Fruit fly (Drosophila melanogaster) whole organism, embryonic: Measurements from ENCODE around the gene CG5910.
A peak's percentile ranks its signal among the peaks of the same experiment; 100 is the strongest.

Source experiments
- Aef1 ChIP-seq: fragments of 200-800 bp; sonication (Bioruptor generic); IDR thresholded peaks from 3 replicates; pipeline ENCODE4 v1.3.6; 2022; ENCODE audit warnings: missing biosample characterization, missing genetic modification characterization
- CG10267 ChIP-seq: fragments of 200-800 bp; sonication (Bioruptor generic); optimal IDR thresholded peaks from 2 replicates; lab custom pipeline; 2018; ENCODE audit warnings: missing biosample characterization, mild to moderate bottlenecking, missing genetic modification characterization, moderate library complexity
- CG10543 ChIP-seq: fragments of 200-800 bp; sonication (Bioruptor generic); optimal IDR thresholded peaks from 3 replicates; lab custom pipeline; 2017; ENCODE audit warnings: missing biosample characterization, mild to moderate bottlenecking, missing genetic modification characterization, moderate library complexity
- CG10979 ChIP-seq: fragments of 200-800 bp; sonication (Bioruptor generic); optimal IDR thresholded peaks from 2 replicates; lab custom pipeline; 2018; ENCODE audit warnings: missing biosample characterization, mild to moderate bottlenecking, missing genetic modification characterization, moderate library complexity
- CG12219 ChIP-seq: fragments of 200-800 bp; sonication (Bioruptor generic); optimal IDR thresholded peaks from 3 replicates; lab custom pipeline; 2018; ENCODE audit warnings: missing biosample characterization, mild to moderate bottlenecking, missing genetic modification characterization
- CG15479 ChIP-seq: fragments of 200-800 bp; sonication (Bioruptor generic); optimal IDR thresholded peaks from 3 replicates; lab custom pipeline; 2019; ENCODE audit warnings: missing biosample characterization, mild to moderate bottlenecking, missing genetic modification characterization, moderate library complexity
- CG17328 ChIP-seq: fragments of 200-800 bp; sonication (Bioruptor generic); IDR thresholded peaks from 2 replicates; pipeline ENCODE4 v1.3.6; 2022; ENCODE audit warnings: missing biosample characterization, missing genetic modification characterization
- CG18764 ChIP-seq: fragments of 200-800 bp; sonication (Bioruptor generic); optimal IDR thresholded peaks from 3 replicates; lab custom pipeline; 2016; ENCODE audit warnings: missing biosample characterization, missing genetic modification characterization
- CG2116 ChIP-seq: fragments of 200-800 bp; sonication (Bioruptor generic); optimal IDR thresholded peaks from 3 replicates; lab custom pipeline; 2018; ENCODE audit warnings: missing biosample characterization, mild to moderate bottlenecking, missing genetic modification characterization
- CG30403 ChIP-seq: fragments of 200-800 bp; sonication (Bioruptor generic); optimal IDR thresholded peaks from 3 replicates; lab custom pipeline; 2016; ENCODE audit warnings: missing biosample characterization, missing genetic modification characterization
- CG32772 ChIP-seq: fragments of 200-800 bp; sonication (Bioruptor generic); IDR thresholded peaks from 2 replicates; pipeline ENCODE4 v1.3.6; 2022; ENCODE audit warnings: missing biosample characterization, missing genetic modification characterization
- CG3995 ChIP-seq: fragments of 200-800 bp; sonication (Bioruptor generic); optimal IDR thresholded peaks from 3 replicates; lab custom pipeline; 2016; ENCODE audit warnings: missing biosample characterization, missing genetic modification characterization
- CG4360 ChIP-seq: fragments of 200-800 bp; sonication (Bioruptor generic); IDR thresholded peaks from 2 replicates; pipeline ENCODE4 v1.3.6; 2022; ENCODE audit warnings: missing biosample characterization, missing genetic modification characterization
- CG4730 ChIP-seq: fragments of 200-800 bp; sonication (Bioruptor generic); IDR thresholded peaks from 2 replicates; pipeline ENCODE4 v1.3.6; 2022; ENCODE audit warnings: missing biosample characterization, missing genetic modification characterization
- CG6654 ChIP-seq: fragments of 200-800 bp; sonication (Bioruptor generic); optimal IDR thresholded peaks from 2 replicates; lab custom pipeline; 2017; ENCODE audit warnings: missing biosample characterization, mild to moderate bottlenecking, missing genetic modification characterization
- CG7271 ChIP-seq: fragments of 200-800 bp; sonication (Bioruptor generic); optimal IDR thresholded peaks from 2 replicates; lab custom pipeline; 2018; ENCODE audit warnings: missing biosample characterization, mild to moderate bottlenecking, missing genetic modification characterization, moderate library complexity
- CG7928 ChIP-seq: fragments of 200-800 bp; sonication (Bioruptor generic); optimal IDR thresholded peaks from 2 replicates; lab custom pipeline; 2017; ENCODE audit warnings: missing biosample characterization, mild to moderate bottlenecking, missing genetic modification characterization
- CG8388 ChIP-seq: fragments of 200-800 bp; sonication (Bioruptor generic); optimal IDR thresholded peaks from 2 replicates; lab custom pipeline; 2019; ENCODE audit warnings: missing biosample characterization, mild to moderate bottlenecking, missing genetic modification characterization, moderate library complexity
- CG9876 ChIP-seq: fragments of 200-800 bp; sonication (Bioruptor generic); optimal IDR thresholded peaks from 2 replicates; lab custom pipeline; 2016; ENCODE audit warnings: missing biosample characterization, missing genetic modification characterization
- CrebB ChIP-seq: fragments of 200-800 bp; sonication (Bioruptor generic); optimal IDR thresholded peaks from 3 replicates; lab custom pipeline; 2018; ENCODE audit warnings: missing biosample characterization, mild to moderate bottlenecking, missing genetic modification characterization
- Doc2 ChIP-seq: fragments of 200-800 bp; sonication (Bioruptor generic); IDR thresholded peaks from 2 replicates; pipeline ENCODE4 v1.3.6; 2022; ENCODE audit warnings: missing biosample characterization, missing genetic modification characterization
- GATAe ChIP-seq: fragments of 200-800 bp; sonication (Bioruptor generic); conservative IDR thresholded peaks from 2 replicates; pipeline ENCODE4 v1.3.6; 2022; ENCODE audit warnings: missing biosample characterization, missing genetic modification characterization
- H2.0 ChIP-seq: fragments of 200-800 bp; sonication (Bioruptor generic); IDR thresholded peaks from 2 replicates; pipeline ENCODE4 v1.3.6; 2022; ENCODE audit warnings: missing biosample characterization, missing genetic modification characterization
- HmgZ ChIP-seq: fragments of 200-800 bp; sonication (Bioruptor generic); optimal IDR thresholded peaks from 2 replicates; lab custom pipeline; 2018; ENCODE audit warnings: missing biosample characterization, mild to moderate bottlenecking, missing genetic modification characterization
- Hmr ChIP-seq: fragments of 200-800 bp; sonication (Bioruptor generic); optimal IDR thresholded peaks from 3 replicates; lab custom pipeline; 2017; ENCODE audit warnings: mild to moderate bottlenecking, missing biosample characterization, missing genetic modification reagents, missing genetic modification characterization
- Hr3 ChIP-seq: fragments of 200-800 bp; sonication (Bioruptor generic); optimal IDR thresholded peaks from 3 replicates; lab custom pipeline; 2016; ENCODE audit warnings: missing biosample characterization, missing genetic modification characterization
- Hr39 ChIP-seq: fragments of >200 bp; optimal IDR thresholded peaks from 2 replicates; lab custom pipeline; 2017
- Mrtf ChIP-seq: fragments of 200-800 bp; sonication (Bioruptor generic); IDR thresholded peaks from 3 replicates; pipeline ENCODE4 v1.3.6; 2022; ENCODE audit warnings: missing biosample characterization, missing genetic modification characterization
- NfI ChIP-seq: fragments of 200-800 bp; sonication (Bioruptor generic); optimal IDR thresholded peaks from 3 replicates; lab custom pipeline; 2018; ENCODE audit warnings: missing biosample characterization, mild to moderate bottlenecking, missing genetic modification characterization, moderate library complexity
- Six4 ChIP-seq: fragments of 200-800 bp; sonication (Bioruptor generic); optimal IDR thresholded peaks from 2 replicates; lab custom pipeline; 2016; ENCODE audit warnings: missing biosample characterization, missing genetic modification characterization
- Taf1 ChIP-seq: fragments of 200-800 bp; sonication (Bioruptor generic); IDR thresholded peaks from 2 replicates; pipeline ENCODE4 v1.3.6; 2022; ENCODE audit warnings: missing biosample characterization, missing genetic modification characterization
- Xrp1 ChIP-seq: fragments of 200-800 bp; sonication (Bioruptor generic); IDR thresholded peaks from 2 replicates; pipeline ENCODE4 v1.3.6; 2022; ENCODE audit warnings: missing biosample characterization, missing genetic modification characterization
- bigmax ChIP-seq: fragments of 200-800 bp; sonication (Bioruptor generic); optimal IDR thresholded peaks from 2 replicates; lab custom pipeline; 2018; ENCODE audit warnings: missing biosample characterization, mild to moderate bottlenecking, missing genetic modification characterization
- chn ChIP-seq: fragments of 200-800 bp; sonication (Bioruptor generic); optimal IDR thresholded peaks from 2 replicates; lab custom pipeline; 2016; ENCODE audit warnings: missing biosample characterization, missing genetic modification characterization
- crp ChIP-seq, 2 experiments: fragments of 200-800 bp; sonication (Bioruptor generic); optimal IDR thresholded peaks; 2 replicates in 1 of 2; 3 replicates in 1 of 2; lab custom pipeline; 2017; ENCODE audit warnings: missing biosample characterization in 2 of 2, missing genetic modification characterization in 2 of 2, mild to moderate bottlenecking in 1 of 2, moderate library complexity in 1 of 2
- dan ChIP-seq: fragments of 200-800 bp; sonication (Bioruptor generic); IDR thresholded peaks from 2 replicates; pipeline ENCODE4 v1.3.6; 2022; ENCODE audit warnings: missing biosample characterization, missing genetic modification characterization
- dysf ChIP-seq: fragments of 200-800 bp; sonication (Bioruptor generic); IDR thresholded peaks from 3 replicates; pipeline ENCODE4 v1.3.6; 2022; ENCODE audit warnings: missing biosample characterization, missing genetic modification characterization
- en ChIP-seq: fragments of 200-800 bp; sonication (Bioruptor generic); optimal IDR thresholded peaks from 2 replicates; lab custom pipeline; 2016; ENCODE audit warnings: missing biosample characterization, missing genetic modification characterization
- inv ChIP-seq: fragments of 200-800 bp; sonication (Bioruptor generic); IDR thresholded peaks from 2 replicates; pipeline ENCODE4 v1.3.6; 2022; ENCODE audit warnings: missing biosample characterization, missing genetic modification characterization; ENCODE audit not compliant: partially characterized antibody
- lbe ChIP-seq: fragments of 200-800 bp; sonication (Bioruptor generic); optimal IDR thresholded peaks from 2 replicates; lab custom pipeline; 2016; ENCODE audit warnings: missing biosample characterization, mild to moderate bottlenecking, missing genetic modification characterization
- lmd ChIP-seq: fragments of 200-800 bp; sonication (Bioruptor generic); IDR thresholded peaks from 2 replicates; pipeline ENCODE4 v1.3.6; 2022; ENCODE audit warnings: missing biosample characterization, missing genetic modification characterization
- odd ChIP-seq: fragments of 200-800 bp; sonication (Bioruptor generic); optimal IDR thresholded peaks from 2 replicates; lab custom pipeline; 2017; ENCODE audit warnings: missing biosample characterization, mild to moderate bottlenecking, missing genetic modification characterization
- otp ChIP-seq: fragments of 200-800 bp; sonication (Bioruptor generic); IDR thresholded peaks from 3 replicates; pipeline ENCODE4, ENCODE4 v1.3.6; 2022; ENCODE audit warnings: missing biosample characterization, missing genetic modification characterization
- pzg ChIP-seq: fragments of 200-800 bp; sonication (Bioruptor generic); optimal IDR thresholded peaks from 3 replicates; lab custom pipeline; 2018; ENCODE audit warnings: missing biosample characterization, mild to moderate bottlenecking, missing genetic modification characterization, moderate library complexity
- scrt ChIP-seq: fragments of 200-800 bp; sonication (Bioruptor generic); optimal IDR thresholded peaks from 2 replicates; lab custom pipeline; 2018; ENCODE audit warnings: missing biosample characterization, mild to moderate bottlenecking, missing genetic modification characterization, moderate library complexity
- sens ChIP-seq: fragments of 200-800 bp; sonication (Bioruptor generic); peaks from one replicate; lab custom pipeline; 2016; ENCODE audit warnings: missing biosample characterization, missing genetic modification characterization
- stwl ChIP-seq: fragments of 200-800 bp; sonication (Bioruptor generic); optimal IDR thresholded peaks from 3 replicates; lab custom pipeline; 2018; ENCODE audit warnings: missing biosample characterization, mild to moderate bottlenecking, missing genetic modification characterization, moderate library complexity
- trh ChIP-seq: fragments of 200-800 bp; sonication (Bioruptor generic); optimal IDR thresholded peaks from 2 replicates; lab custom pipeline; 2016; ENCODE audit warnings: missing biosample characterization, missing genetic modification characterization
- twi ChIP-seq: fragments of 200-800 bp; optimal IDR thresholded peaks from 2 replicates; lab custom pipeline; 2019; ENCODE audit warnings: missing biosample characterization, mild to moderate bottlenecking, missing genetic modification characterization, moderate library complexity
- vfl ChIP-seq: fragments of 200-800 bp; sonication (Bioruptor generic); optimal IDR thresholded peaks from 2 replicates; lab custom pipeline; 2016; ENCODE audit warnings: missing biosample characterization, missing genetic modification characterization

The CG5910 gene

DNA sequence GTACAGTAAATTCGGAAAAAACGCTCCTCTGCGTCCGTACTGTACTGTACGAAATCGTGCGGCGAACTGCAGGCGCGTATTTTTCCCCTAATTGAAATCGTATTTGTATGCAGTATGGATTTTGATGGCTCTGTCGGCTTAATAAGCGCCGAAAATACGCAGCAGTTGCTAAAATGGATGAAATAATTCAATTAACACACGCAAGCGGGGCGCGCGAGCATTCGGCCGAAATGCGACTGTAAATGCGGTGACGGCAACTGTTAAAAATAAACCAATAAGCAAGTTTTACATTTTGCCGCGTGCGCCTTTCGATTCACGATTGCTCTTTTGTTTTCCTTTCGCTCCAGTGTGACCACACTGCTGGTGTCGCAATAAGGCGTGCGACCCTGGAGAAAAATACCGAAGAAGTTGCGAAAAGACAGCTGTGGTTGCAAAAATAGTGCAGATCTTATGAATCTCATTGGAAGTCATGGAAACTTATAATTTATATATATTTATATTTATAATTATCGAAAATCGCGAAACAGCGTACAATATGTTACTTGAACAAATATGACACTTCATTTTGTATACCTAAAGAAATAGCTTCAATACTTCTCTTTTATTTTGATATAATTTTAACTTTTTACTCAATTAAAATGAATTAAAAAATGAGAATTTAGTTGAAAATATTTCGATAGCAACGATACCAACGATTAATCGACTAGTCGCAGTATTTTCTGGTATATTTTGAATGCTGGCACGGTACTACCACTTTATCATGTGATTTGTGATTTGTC lies 31.0 kb downstream of the CG5910 start, which contains the start of the genes CG32428 and CG5969 (continued):
- TF ChIP-seq Xrp1 (GFP tag; lab: Robert Waterston, UW) (peak; percentile 44; the same call in 1 of the 2 replicates), dysf (GFP tag; lab: Robert Waterston, UW) (peak; percentile 67), Doc2 (no peak), Six4 (GFP tag; lab: Kevin White, UChicago) (peak; percentile 29), Hr3 (peak; percentile 53), CG32772 (peak; percentile 49; the same call in 1 of the 2 replicates), CG6654 (peak; percentile 4), CG2116 (GFP tag; lab: Kevin White, UChicago) (peak; percentile 76), CG17328 (GFP tag; lab: Robert Waterston, UW) (peak; percentile 54), CG8388 (GFP tag; lab: Kevin White, UChicago) (peak; percentile 21), CG10267 (peak; percentile 60), pzg (GFP tag; lab: Kevin White, UChicago) (peak; percentile 62), HmgZ (tag; lab: Kevin White, UChicago) (peak; percentile 20), GATAe (GFP tag; lab: Robert Waterston, UW) (peak; percentile 9; the same call in 1 of the 2 replicates), Taf1 (GFP tag; lab: Robert Waterston, UW) (peak; percentile 49), chn (GFP tag; lab: Kevin White, UChicago) (peak; percentile 4), CG10979 (tag; lab: Kevin White, UChicago) (no peak), sens (GFP tag; lab: Kevin White, UChicago) (peak; percentile 22), CrebB (peak; percentile 13), Mrtf (GFP tag; lab: Robert Waterston, UW) (no peak; the same call in 2 of the 3 replicates), CG7928 (GFP tag; lab: Kevin White, UChicago) (peak; percentile 33), en (GFP tag; lab: Kevin White, UChicago) (no peak), Hr39 (lab: Kevin White, UChicago) (no peak), twi (peak; percentile 14), CG4360 (no peak), bigmax (no peak), Hmr (GFP tag; lab: Kevin White, UChicago) (peak; percentile 83), lmd (GFP tag; lab: Robert Waterston, UW) (peak; percentile 64), CG9876 (GFP tag; lab: Kevin White, UChicago) (no peak), CG18764 (peak; percentile 13), trh (GFP tag; lab: Kevin White, UChicago) (no peak), stwl (peak; percentile 59), scrt (GFP tag; lab: Kevin White, UChicago) (peak; percentile 9), NfI (GFP tag; lab: Kevin White, UChicago) (peak; percentile 67), crp (GFP tag; optimal IDR thresholded peaks at IDR 0.05; lab: Kevin White, UChicago) (peak in 1 of 2 experiments; percentile 74), otp (no peak), CG10543 (GFP tag; lab: Kevin White, UChicago) (no peak), CG7271 (tag; lab: Kevin White, UChicago) (peak; percentile 12), dan (GFP tag; lab: Robert Waterston, UW) (no peak), CG3995 (GFP tag; lab: Kevin White, UChicago) (peak; percentile 95), H2.0 (GFP tag; lab: Robert Waterston, UW) (peak; percentile 71), vfl (no peak), CG15479 (GFP tag; lab: Kevin White, UChicago) (peak; percentile 81), CG12219 (no peak), CG4730 (no peak), Aef1 (peak; percentile 68), inv (GFP tag; lab: Robert Waterston, UW) (no peak), CG30403 (GFP tag; lab: Kevin White, UChicago) (peak; percentile 50), lbe (GFP tag; lab: Kevin White, UChicago) (peak; percentile 54), odd (GFP tag; lab: Kevin White, UChicago) (peak; percentile 15)
